Fruit fly (Drosophila melanogaster) whole organism, wandering third instar larva: Measurements from ENCODE around the gene hth.

Source experiments
- Abd-B ChIP-seq: fragments of >200 bp; optimal IDR thresholded peaks from 2 replicates; lab custom pipeline; 2017; ENCODE audit warnings: missing biosample characterization, missing genetic modification characterization
- CG32264 ChIP-seq: fragments of 200-800 bp; sonication (Bioruptor generic); optimal IDR thresholded peaks from 2 replicates; lab custom pipeline; 2016; ENCODE audit warnings: missing biosample characterization, missing genetic modification characterization
- Hr78 ChIP-seq: fragments of >200 bp; optimal IDR thresholded peaks from 2 replicates; lab custom pipeline; 2017; ENCODE audit warnings: missing biosample characterization, missing genetic modification characterization
- N ChIP-seq: fragments of >200 bp; optimal IDR thresholded peaks from 2 replicates; lab custom pipeline; 2018; ENCODE audit warnings: missing biosample characterization, missing external identifiers, missing genetic modification characterization
- OdsH ChIP-seq: fragments of 200-800 bp; sonication (Bioruptor generic); optimal IDR thresholded peaks from 2 replicates; lab custom pipeline; 2016; ENCODE audit warnings: missing biosample characterization, mild to moderate bottlenecking, missing genetic modification characterization
- br ChIP-seq: fragments of 200-800 bp; sonication (Bioruptor generic); optimal IDR thresholded peaks from 2 replicates; lab custom pipeline; 2016; ENCODE audit warnings: missing biosample characterization, missing genetic modification characterization
- dmrt93B ChIP-seq: fragments of 200-800 bp; sonication (Bioruptor generic); optimal IDR thresholded peaks from 2 replicates; lab custom pipeline; 2018; ENCODE audit warnings: missing biosample characterization, mild to moderate bottlenecking, missing genetic modification characterization
- ey ChIP-seq: fragments of 200-800 bp; sonication (Bioruptor generic); optimal IDR thresholded peaks from 2 replicates; lab custom pipeline; 2016; ENCODE audit warnings: missing biosample characterization, missing genetic modification characterization
- h ChIP-seq: fragments of 200-800 bp; sonication (Bioruptor generic); optimal IDR thresholded peaks from 3 replicates; lab custom pipeline; 2016; ENCODE audit warnings: missing biosample characterization, mild to moderate bottlenecking, missing genetic modification characterization
- jim ChIP-seq: fragments of 175-275, 200-325 bp; sonication (Bioruptor generic); optimal IDR thresholded peaks from 2 replicates; lab custom pipeline; 2016; ENCODE audit warnings: missing biosample characterization, mild to moderate bottlenecking, missing genetic modification characterization
- lola ChIP-seq: fragments of >200 bp; optimal IDR thresholded peaks from 2 replicates; lab custom pipeline; 2017; ENCODE audit warnings: missing biosample characterization, missing genetic modification characterization
- pan ChIP-seq: fragments of >200 bp; optimal IDR thresholded peaks from 2 replicates; lab custom pipeline; 2017
- rgr ChIP-seq: fragments of 200-800 bp; sonication (Bioruptor generic); optimal IDR thresholded peaks from 3 replicates; lab custom pipeline; 2016; ENCODE audit warnings: missing biosample characterization, mild to moderate bottlenecking, missing genetic modification characterization
- sage ChIP-seq: fragments of 200-800 bp; sonication (Bioruptor generic); optimal IDR thresholded peaks from 2 replicates; lab custom pipeline; 2016; ENCODE audit warnings: missing biosample characterization, mild to moderate bottlenecking, missing genetic modification characterization

dm6 chr3R:10574527-10574926 is 64.8 kb downstream of the hth start:
- TF ChIP-seq Hr78 (GFP tag; lab: Kevin White, UChicago) (no peak), N (GFP tag; lab: Kevin White, UChicago) (no peak), pan (lab: Kevin White, UChicago) (no peak), OdsH (GFP tag; lab: Kevin White, UChicago) (no peak), br (GFP tag; lab: Kevin White, UChicago) (no peak), dmrt93B (GFP tag; lab: Kevin White, UChicago) (no peak), Abd-B (GFP tag; lab: Kevin White, UChicago) (no peak), lola (GFP tag; lab: Kevin White, UChicago) (no peak), jim (GFP tag; lab: Kevin White, UChicago) (no peak), sage (GFP tag; lab: Kevin White, UChicago) (no peak), CG32264 (GFP tag; lab: Kevin White, UChicago) (no peak), rgr (GFP tag; lab: Kevin White, UChicago) (no peak), h (GFP tag; lab: Kevin White, UChicago) (no peak), ey (no peak)
